Fruit fly (Drosophila melanogaster) whole organism, prepupa: ENCODE results near the gene CG7564.

Experiments used
- CG11294 ChIP-seq: fragments of 200-800 bp; sonication (Bioruptor generic); IDR thresholded peaks from 2 replicates; pipeline ENCODE4 v1.3.6; 2022; ENCODE audit warnings: missing biosample characterization, missing genetic modification characterization
- CG16779 ChIP-seq: fragments of 200-800 bp; sonication (Bioruptor generic); optimal IDR thresholded peaks from 3 replicates; lab custom pipeline; 2017; ENCODE audit warnings: missing biosample characterization, mild to moderate bottlenecking, missing genetic modification characterization
- achi ChIP-seq: fragments of 200-800 bp; sonication (Bioruptor generic); optimal IDR thresholded peaks from 3 replicates; lab custom pipeline; 2016; ENCODE audit warnings: missing biosample characterization, missing genetic modification characterization
- acj6 ChIP-seq: fragments of 200-800 bp; sonication (Bioruptor generic); optimal IDR thresholded peaks from 3 replicates; lab custom pipeline; 2016; ENCODE audit warnings: missing biosample characterization, missing genetic modification characterization
- fd59A ChIP-seq: fragments of 200-800 bp; sonication (Bioruptor generic); optimal IDR thresholded peaks from 2 replicates; lab custom pipeline; 2017; ENCODE audit warnings: missing biosample characterization, mild to moderate bottlenecking, missing genetic modification characterization, missing genetic modification reagents
- ss ChIP-seq, 2 experiments: fragments of 200-800 bp; sonication (Bioruptor generic); optimal IDR thresholded peaks; 2 replicates in 1 of 2; 3 replicates in 1 of 2; lab custom pipeline; 2017 to 2018; ENCODE audit warnings: mild to moderate bottlenecking in 2 of 2, missing biosample characterization in 2 of 2, missing genetic modification characterization in 2 of 2, moderate library complexity in 1 of 2

- no peak for TF ChIP-seq acj6
- no peak for TF ChIP-seq ss (GFP tag; optimal IDR thresholded peaks at IDR 0.05; lab: Kevin White, UChicago)
- no peak for TF ChIP-seq CG16779 (tag; lab: Kevin White, UChicago)
- TF ChIP-seq achi (GFP tag; lab: Kevin White, UChicago) = no peak
- no peak for TF ChIP-seq CG11294 (GFP tag; lab: Robert Waterston, UW)
- no peak for TF ChIP-seq fd59A (GFP tag; lab: Kevin White, UChicago)
Measured at dm6 chr3L:17465804-17466203, 48.3 kb upstream of the CG7564 start, which contains the start of gene QIL1.
